Fruit fly (Drosophila melanogaster) Kc167 (cell line): ENCODE measurements around the gene uncNacbeta.

Experiments
- Sin3A ChIP-seq: fragments of >200 bp; optimal IDR thresholded peaks from 2 replicates; lab custom pipeline; 2018; ENCODE audit warnings: missing external identifiers
- ttk ChIP-seq: sonication (Bioruptor generic); optimal IDR thresholded peaks from 2 replicates; lab custom pipeline; 2017; ENCODE audit warnings: missing external identifiers

DNA sequence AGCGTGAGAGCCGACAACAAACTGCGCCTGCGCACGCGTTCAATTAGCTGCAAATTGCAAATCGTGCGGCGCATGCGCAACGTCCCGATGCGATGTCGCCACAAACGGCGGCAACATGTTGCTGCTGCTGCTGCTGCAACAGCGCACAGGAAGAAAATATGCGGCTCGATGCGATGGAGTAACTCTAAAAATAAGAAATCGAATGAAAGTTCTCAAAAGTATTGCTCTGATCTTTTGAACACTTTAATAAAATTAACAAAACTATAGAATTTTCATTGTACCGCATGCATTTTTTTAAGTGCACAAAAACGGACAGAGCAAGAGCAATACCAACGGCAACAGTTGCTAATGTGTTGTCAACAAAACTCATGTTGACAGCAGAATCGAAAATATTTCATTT is 42.5 kb upstream of the uncNacbeta start:
- TF ChIP-seq ttk (lab: Kevin White, UChicago) (no peak), Sin3A (lab: Kevin White, UChicago) (no peak)
